Fruit fly (Drosophila melanogaster): ENCODE measurements around the gene Meltrin.

Meltrin gene

dm6 chr3R:14741192-14741915 is 44.3 kb upstream of the Meltrin start, which contains the start of the genes eff and jvl (continued):
- peak; percentile 56 for TF ChIP-seq chn (GFP tag; optimal IDR thresholded peaks at IDR 0.05)
- TF ChIP-seq CG2129 (GFP tag; IDR thresholded peaks at IDR 0.05; ENCODE audit: partially characterized antibody), result peak; percentile 98
- peak; percentile 99 for TF ChIP-seq Doc3 (GFP tag; IDR thresholded peaks at IDR 0.05; ENCODE audit: partially characterized antibody)
- TF ChIP-seq CG4854 (GFP tag; optimal IDR thresholded peaks at IDR 0.05), result peak; percentile 62
- TF ChIP-seq CG7928 (GFP tag; optimal IDR thresholded peaks at IDR 0.05), result peak; percentile 87
- no peak for TF ChIP-seq CTCF (GFP tag; optimal IDR thresholded peaks at IDR 0.05)
- no peak for TF ChIP-seq CG2202 (tag; optimal IDR thresholded peaks at IDR 0.05)
- TF ChIP-seq pum (GFP tag; optimal IDR thresholded peaks at IDR 0.05), result peak; percentile 13
- TF ChIP-seq ac (GFP tag; optimal IDR thresholded peaks at IDR 0.05), result no peak
- peak; percentile 7 for TF ChIP-seq CG11504 (tag; optimal IDR thresholded peaks at IDR 0.05)
- peak; percentile 45 for TF ChIP-seq gro (GFP tag; optimal IDR thresholded peaks at IDR 0.05)
- TF ChIP-seq CG6272 (GFP tag; IDR thresholded peaks at IDR 0.05), result 0 out of 2 replicates have a peak, but pooled peaks have one; percentile 13
- peak; percentile 52; the same call in 1 of the 2 replicates for TF ChIP-seq CG10321 (GFP tag; IDR thresholded peaks at IDR 0.05)
- TF ChIP-seq vfl (GFP tag; optimal IDR thresholded peaks at IDR 0.05), result peak; percentile 58
- TF ChIP-seq Dp (GFP tag; optimal IDR thresholded peaks at IDR 0.05), result peak; percentile 49
- TF ChIP-seq ap (GFP tag; IDR thresholded peaks at IDR 0.05), result 0 out of 2 replicates have a peak, but pooled peaks have one; percentile 10
- peak; percentile 24 for TF ChIP-seq ind (GFP tag; optimal IDR thresholded peaks at IDR 0.05)
- TF ChIP-seq CG14710 (tag; optimal IDR thresholded peaks at IDR 0.05), result peak; percentile 49
- peak; percentile 35; the same call in 1 of the 2 replicates for TF ChIP-seq CG14441 (GFP tag; IDR thresholded peaks at IDR 0.05)
- TF ChIP-seq Aef1 (GFP tag; IDR thresholded peaks at IDR 0.05), result peak; percentile 37; the same call in 1 of the 3 replicates
- peak; percentile 32; the same call in 1 of the 2 replicates for TF ChIP-seq CG9215 (GFP tag; IDR thresholded peaks at IDR 0.05)
- peak; percentile 40 for TF ChIP-seq Ets97D (GFP tag; optimal IDR thresholded peaks at IDR 0.05)
- peak; percentile 38 for TF ChIP-seq Chrac-16 (GFP tag; optimal IDR thresholded peaks at IDR 0.05)
- peak; percentile 38 for TF ChIP-seq Max (GFP tag; optimal IDR thresholded peaks at IDR 0.05)
- TF ChIP-seq inv (GFP tag; IDR thresholded peaks at IDR 0.05; ENCODE audit: partially characterized antibody), result peak; percentile 94
- TF ChIP-seq CG1603 (tag; optimal IDR thresholded peaks at IDR 0.05), result peak; percentile 30
- no peak for TF ChIP-seq CG10366 (GFP tag; IDR thresholded peaks at IDR 0.05)
- TF ChIP-seq sqz (GFP tag; optimal IDR thresholded peaks at IDR 0.05), result peak; percentile 27
- TF ChIP-seq hkb (optimal IDR thresholded peaks at IDR 0.05), result peak; percentile 47
- TF ChIP-seq hkb (GFP tag; IDR thresholded peaks at IDR 0.05), result 0 out of 2 replicates have a peak, but pooled peaks have one; percentile 29
- TF ChIP-seq NfI (GFP tag; optimal IDR thresholded peaks at IDR 0.05), result no peak
- TF ChIP-seq CG10654 (GFP tag; optimal IDR thresholded peaks at IDR 0.05), result peak; percentile 7
- TF ChIP-seq so (GFP tag; IDR thresholded peaks at IDR 0.05), result no peak
- TF ChIP-seq E2f2 (GFP tag; IDR thresholded peaks at IDR 0.05), result peak; percentile 61; the same call in 1 of the 2 replicates
- TF ChIP-seq sob (GFP tag; IDR thresholded peaks at IDR 0.05), result peak; percentile 50; the same call in 1 of the 2 replicates
- TF ChIP-seq wor (GFP tag; IDR thresholded peaks at IDR 0.05), result no peak
- TF ChIP-seq CG43689 (GFP tag; IDR thresholded peaks at IDR 0.05), result no peak
- peak; percentile 18 for TF ChIP-seq nerfin-1 (tag; optimal IDR thresholded peaks at IDR 0.05)
- peak; percentile 32 for TF ChIP-seq Hr3 (GFP tag; optimal IDR thresholded peaks at IDR 0.05)
- TF ChIP-seq Spps (tag; optimal IDR thresholded peaks at IDR 0.05), result no peak
- TF ChIP-seq CG12942 (GFP tag; optimal IDR thresholded peaks at IDR 0.05), result peak; percentile 20
- TF ChIP-seq Lim3 (GFP tag; IDR thresholded peaks at IDR 0.05), result no peak
- TF ChIP-seq Hmx (GFP tag; optimal IDR thresholded peaks at IDR 0.05), result peak; percentile 36
- no peak for TF ChIP-seq CG6254 (GFP tag; optimal IDR thresholded peaks at IDR 0.05)
- TF ChIP-seq Dfd (GFP tag; optimal IDR thresholded peaks at IDR 0.05), result no peak
- no peak for TF ChIP-seq CG32767 (GFP tag; IDR thresholded peaks at IDR 0.05)
- TF ChIP-seq z (GFP tag; IDR thresholded peaks at IDR 0.05), result no peak
- TF ChIP-seq Fer3 (tag; optimal IDR thresholded peaks at IDR 0.05), result peak; percentile 14
- TF ChIP-seq pb (GFP tag; optimal IDR thresholded peaks at IDR 0.05), result no peak
- TF ChIP-seq CG15514 (GFP tag; optimal IDR thresholded peaks at IDR 0.05), result peak; percentile 90

Data from whole organism, embryonic.